Fruit fly (Drosophila melanogaster) whole organism, pupa: ENCODE results near the gene CG14965.
A peak's percentile ranks its signal among the peaks of the same experiment; 100 is the strongest.

ENCODE experiments used
- CG10348 ChIP-seq: fragments of 200-800 bp; sonication (Bioruptor generic); IDR thresholded peaks from 2 replicates; pipeline ENCODE4 v1.3.6; 2022; ENCODE audit warnings: missing biosample characterization, missing genetic modification characterization
- CG12605 ChIP-seq: fragments of 200-800 bp; sonication (Bioruptor generic); IDR thresholded peaks from 2 replicates; pipeline ENCODE4 v1.3.6; 2022; ENCODE audit warnings: missing biosample characterization, missing genetic modification characterization
- CG13204 ChIP-seq: fragments of 200-800 bp; sonication (Bioruptor generic); optimal IDR thresholded peaks from 2 replicates; lab custom pipeline; 2018; ENCODE audit warnings: missing biosample characterization, mild to moderate bottlenecking, missing genetic modification characterization, moderate library complexity
- CG14655 ChIP-seq: fragments of 200-800 bp; sonication (Bioruptor generic); optimal IDR thresholded peaks from 3 replicates; lab custom pipeline; 2017; ENCODE audit warnings: mild to moderate bottlenecking, missing biosample characterization, missing genetic modification reagents, missing genetic modification characterization
- CG15710 ChIP-seq: fragments of 200-800 bp; sonication (Bioruptor generic); optimal IDR thresholded peaks from 2 replicates; lab custom pipeline; 2018; ENCODE audit warnings: missing biosample characterization, mild to moderate bottlenecking, missing genetic modification characterization, moderate library complexity
- CG17806 ChIP-seq: fragments of 200-800 bp; sonication (Bioruptor generic); optimal IDR thresholded peaks from 2 replicates; lab custom pipeline; 2018; ENCODE audit warnings: missing biosample characterization, mild to moderate bottlenecking, missing genetic modification characterization, moderate library complexity
- CG32121 ChIP-seq: fragments of 200-800 bp; sonication (Bioruptor generic); IDR thresholded peaks from 2 replicates; pipeline ENCODE4 v1.3.6; 2022; ENCODE audit warnings: missing biosample characterization, missing genetic modification characterization
- CG34367 ChIP-seq: fragments of 200-800 bp; sonication (Bioruptor generic); optimal IDR thresholded peaks from 2 replicates; lab custom pipeline; 2018; ENCODE audit warnings: missing biosample characterization, mild to moderate bottlenecking, missing genetic modification characterization
- CG4496 ChIP-seq: fragments of 200-800 bp; sonication (Bioruptor generic); IDR thresholded peaks from 3 replicates; pipeline ENCODE4 v1.3.6; 2022; ENCODE audit warnings: missing biosample characterization, missing genetic modification characterization
- CG8159 ChIP-seq: fragments of 200-800 bp; sonication (Bioruptor generic); optimal IDR thresholded peaks from 3 replicates; lab custom pipeline; 2018; ENCODE audit warnings: missing biosample characterization, mild to moderate bottlenecking, missing genetic modification characterization, moderate library complexity
- CG8301 ChIP-seq: fragments of 200-800 bp; sonication (Bioruptor generic); optimal IDR thresholded peaks from 2 replicates; lab custom pipeline; 2018; ENCODE audit warnings: missing biosample characterization, mild to moderate bottlenecking, missing genetic modification characterization
- CG9948 ChIP-seq: fragments of 200-800 bp; sonication (Bioruptor generic); optimal IDR thresholded peaks from 2 replicates; lab custom pipeline; 2018; ENCODE audit warnings: missing biosample characterization, mild to moderate bottlenecking, missing genetic modification characterization, moderate library complexity
- D1 ChIP-seq: fragments of 200-800 bp; sonication (Bioruptor generic); optimal IDR thresholded peaks from 2 replicates; lab custom pipeline; 2018; ENCODE audit warnings: missing biosample characterization, mild to moderate bottlenecking, missing genetic modification characterization, moderate library complexity
- EcR ChIP-seq: fragments of 200-800 bp; sonication (Bioruptor generic); optimal IDR thresholded peaks from 3 replicates; lab custom pipeline; 2019; ENCODE audit warnings: missing biosample characterization, missing genetic modification characterization, mild to moderate bottlenecking, moderate library complexity, missing genetic modification reagents
- Ets98B ChIP-seq: fragments of 200-800 bp; sonication (Bioruptor generic); IDR thresholded peaks from 2 replicates; pipeline ENCODE4 v1.3.6; 2022; ENCODE audit warnings: missing biosample characterization, missing genetic modification characterization
- Pif1A ChIP-seq: fragments of 200-800 bp; sonication (Bioruptor generic); optimal IDR thresholded peaks from 3 replicates; lab custom pipeline; 2016; ENCODE audit warnings: missing biosample characterization, missing genetic modification characterization
- Pif1B ChIP-seq: fragments of 200-800 bp; sonication (Bioruptor generic); optimal IDR thresholded peaks from 3 replicates; lab custom pipeline; 2016; ENCODE audit warnings: missing biosample characterization, missing genetic modification characterization
- Snoo ChIP-seq: fragments of 200-800 bp; sonication (Bioruptor generic); optimal IDR thresholded peaks from 3 replicates; lab custom pipeline; 2017; ENCODE audit warnings: missing biosample characterization, mild to moderate bottlenecking, missing genetic modification characterization, inconsistent platforms
- fd96Ca ChIP-seq: fragments of 200-800 bp; sonication (Bioruptor generic); IDR thresholded peaks from 3 replicates; pipeline ENCODE4 v1.3.6; 2022; ENCODE audit warnings: missing biosample characterization, missing genetic modification characterization
- gl ChIP-seq: fragments of 200-800 bp; sonication (Bioruptor generic); optimal IDR thresholded peaks from 2 replicates; lab custom pipeline; 2018; ENCODE audit warnings: missing biosample characterization, mild to moderate bottlenecking, missing genetic modification characterization
- rn ChIP-seq: fragments of 200-800 bp; sonication (Bioruptor generic); IDR thresholded peaks from 2 replicates; pipeline ENCODE4 v1.3.6; 2022; ENCODE audit warnings: missing biosample characterization, missing genetic modification characterization

Gene CG14965

dm6 chr3L:3189647-3190046 lies 2.6 kb downstream of the CG14965 start, which contains the start of the genes CG42525 and CG14958:
Gene CG42525 (minus strand): TSS chr3L:3189747.
Gene CG14958 (plus strand): TSS chr3L:3189978.
- TF ChIP-seq gl (tag; lab: Kevin White, UChicago) (no peak), CG8159 (tag; lab: Kevin White, UChicago) (no peak), CG14655 (no peak), Ets98B (GFP tag; lab: Robert Waterston, UW) (no peak), CG17806 (no peak), Pif1B (no peak), EcR (GFP tag; lab: Kevin White, UChicago) (no peak), CG9948 (tag; lab: Kevin White, UChicago) (no peak), CG4496 (GFP tag; lab: Robert Waterston, UW) (no peak), D1 (tag; lab: Kevin White, UChicago) (no peak), CG32121 (no peak)

- no peak for TF ChIP-seq fd96Ca (GFP tag; lab: Robert Waterston, UW)
- no peak for TF ChIP-seq CG8159 (tag; lab: Kevin White, UChicago)
- TF ChIP-seq CG10348 = no peak
- no peak for TF ChIP-seq Snoo
- no peak for TF ChIP-seq gl (tag; lab: Kevin White, UChicago)
- TF ChIP-seq Ets98B (GFP tag; lab: Robert Waterston, UW) = no peak
- no peak for TF ChIP-seq CG13204 (GFP tag; lab: Kevin White, UChicago)
- TF ChIP-seq Pif1A = no peak
- TF ChIP-seq CG15710 (tag; lab: Kevin White, UChicago) = no peak
- no peak for TF ChIP-seq CG34367 (tag; lab: Kevin White, UChicago)
- TF ChIP-seq CG32121 = no peak
- no peak for TF ChIP-seq Pif1B
- TF ChIP-seq CG12605 (GFP tag; lab: Robert Waterston, UW) = no peak
- TF ChIP-seq, all 21 proteins: peak for 0
These were observed 5.0 kb downstream of the CG14965 start, which contains the start of gene CG14957 for dm6 chr3L:3187263-3187662. Gene CG14957 (plus strand): TSS chr3L:3187563.

dm6 chr3L:3186364-3186763 lies 5.9 kb downstream of the CG14965 start, which contains the start of gene CG32284:
Gene CG32284 (plus strand): TSS chr3L:3186664.
- TF ChIP-seq Ets98B (GFP tag; lab: Robert Waterston, UW) (no peak), Pif1B (no peak), CG9948 (tag; lab: Kevin White, UChicago) (no peak), Pif1A (no peak), EcR (GFP tag; lab: Kevin White, UChicago) (no peak), rn (GFP tag; lab: Robert Waterston, UW) (no peak), CG10348 (no peak), CG13204 (GFP tag; lab: Kevin White, UChicago) (no peak), CG17806 (no peak), fd96Ca (GFP tag; lab: Robert Waterston, UW) (no peak), CG4496 (GFP tag; lab: Robert Waterston, UW) (no peak), CG8301 (no peak), CG14655 (no peak), CG34367 (tag; lab: Kevin White, UChicago) (no peak), CG12605 (GFP tag; lab: Robert Waterston, UW) (no peak), gl (tag; lab: Kevin White, UChicago) (no peak), CG32121 (no peak), CG8159 (tag; lab: Kevin White, UChicago) (no peak), CG15710 (tag; lab: Kevin White, UChicago) (no peak), D1 (tag; lab: Kevin White, UChicago) (no peak)

- no peak for TF ChIP-seq CG8301
- no peak for TF ChIP-seq rn (GFP tag; lab: Robert Waterston, UW)
- no peak for TF ChIP-seq CG17806
- TF ChIP-seq Snoo = no peak
These were observed 8.2 kb downstream of the CG14965 start, which contains the start of gene CG42494 for dm6 chr3L:3184104-3184503. Gene CG42494 (plus strand): TSS chr3L:3184404.

dm6 chr3L:3179474-3179873 lies 12.8 kb downstream of the CG14965 start:
- TF ChIP-seq CG10348 = peak; percentile 19; the same call in 1 of the 2 replicates
- peak; percentile 87 for TF ChIP-seq CG13204 (GFP tag; lab: Kevin White, UChicago)
- peak; percentile 92 for TF ChIP-seq Ets98B (GFP tag; lab: Robert Waterston, UW)
- TF ChIP-seq CG12605 (GFP tag; lab: Robert Waterston, UW) = peak; percentile 91
- peak; percentile 89 for TF ChIP-seq gl (tag; lab: Kevin White, UChicago)
- TF ChIP-seq CG14655 = no peak
- peak; percentile 89 for TF ChIP-seq CG34367 (tag; lab: Kevin White, UChicago)
- peak; percentile 93 for TF ChIP-seq CG15710 (tag; lab: Kevin White, UChicago)
- peak; percentile 92 for TF ChIP-seq Snoo
- peak; percentile 92 for TF ChIP-seq fd96Ca (GFP tag; lab: Robert Waterston, UW)
- peak; percentile 93 for TF ChIP-seq CG9948 (tag; lab: Kevin White, UChicago)
- peak; percentile 92 for TF ChIP-seq Pif1B
- TF ChIP-seq rn (GFP tag; lab: Robert Waterston, UW) = peak; percentile 78
- peak; percentile 93 for TF ChIP-seq CG17806
- peak; percentile 94 for TF ChIP-seq CG8301
- TF ChIP-seq Pif1A = no peak
- TF ChIP-seq CG8159 (tag; lab: Kevin White, UChicago) = peak; percentile 95
- no peak for TF ChIP-seq D1 (tag; lab: Kevin White, UChicago)
- peak; percentile 95 for TF ChIP-seq CG4496 (GFP tag; lab: Robert Waterston, UW)
- TF ChIP-seq CG32121 = peak; percentile 81
- peak; percentile 98 for TF ChIP-seq EcR (GFP tag; lab: Kevin White, UChicago)
- TF ChIP-seq, all 21 proteins: peak for 18

- TF ChIP-seq Ets98B (GFP tag; lab: Robert Waterston, UW) (no peak), Snoo (no peak), EcR (GFP tag; lab: Kevin White, UChicago) (peak; percentile 7), CG15710 (tag; lab: Kevin White, UChicago) (no peak), CG13204 (GFP tag; lab: Kevin White, UChicago) (no peak), CG8159 (tag; lab: Kevin White, UChicago) (no peak), CG34367 (tag; lab: Kevin White, UChicago) (no peak), fd96Ca (GFP tag; lab: Robert Waterston, UW) (0 out of 3 replicates have a peak, but pooled peaks have one; percentile 53), CG4496 (GFP tag; lab: Robert Waterston, UW) (no peak), CG14655 (no peak), CG32121 (peak; percentile 35; the same call in 1 of the 2 replicates), CG17806 (no peak), CG9948 (tag; lab: Kevin White, UChicago) (no peak), Pif1A (no peak), CG12605 (GFP tag; lab: Robert Waterston, UW) (no peak), rn (GFP tag; lab: Robert Waterston, UW) (no peak), CG10348 (peak; percentile 16; the same call in 1 of the 2 replicates), gl (tag; lab: Kevin White, UChicago) (no peak), CG8301 (no peak), D1 (tag; lab: Kevin White, UChicago) (no peak), Pif1B (no peak)
These were observed 13.7 kb downstream of the CG14965 start, which contains the start of the genes MnM and Girdin for dm6 chr3L:3178530-3179096. Gene MnM (minus strand): TSS chr3L:3178580. Gene Girdin (plus strand): TSS chr3L:3178930.
